Fruit fly (Drosophila melanogaster) whole organism, wandering third instar larva: ENCODE results near the gene CG5860.

Source experiments
- Dfd ChIP-seq: fragments of >200 bp; optimal IDR thresholded peaks from 2 replicates; lab custom pipeline; 2017; ENCODE audit warnings: missing biosample characterization, missing genetic modification characterization
- Hnf4 ChIP-seq: fragments of 200-800 bp; sonication (Bioruptor generic); optimal IDR thresholded peaks from 2 replicates; lab custom pipeline; 2016; ENCODE audit warnings: missing biosample characterization, mild to moderate bottlenecking, missing genetic modification characterization
- Hr78 ChIP-seq: fragments of >200 bp; optimal IDR thresholded peaks from 2 replicates; lab custom pipeline; 2017; ENCODE audit warnings: missing biosample characterization, missing genetic modification characterization
- Myc ChIP-seq: fragments of >200 bp; optimal IDR thresholded peaks from 2 replicates; lab custom pipeline; 2017
- br ChIP-seq: fragments of 200-800 bp; sonication (Bioruptor generic); optimal IDR thresholded peaks from 2 replicates; lab custom pipeline; 2016; ENCODE audit warnings: missing biosample characterization, missing genetic modification characterization
- h ChIP-seq: fragments of 200-800 bp; sonication (Bioruptor generic); optimal IDR thresholded peaks from 3 replicates; lab custom pipeline; 2016; ENCODE audit warnings: missing biosample characterization, mild to moderate bottlenecking, missing genetic modification characterization
- pan ChIP-seq: fragments of >200 bp; optimal IDR thresholded peaks from 2 replicates; lab custom pipeline; 2017
- psq ChIP-seq: fragments of 200-800 bp; sonication (Bioruptor generic); optimal IDR thresholded peaks from 3 replicates; lab custom pipeline; 2017; ENCODE audit warnings: missing biosample characterization, mild to moderate bottlenecking, missing genetic modification characterization, moderate library complexity

DNA sequence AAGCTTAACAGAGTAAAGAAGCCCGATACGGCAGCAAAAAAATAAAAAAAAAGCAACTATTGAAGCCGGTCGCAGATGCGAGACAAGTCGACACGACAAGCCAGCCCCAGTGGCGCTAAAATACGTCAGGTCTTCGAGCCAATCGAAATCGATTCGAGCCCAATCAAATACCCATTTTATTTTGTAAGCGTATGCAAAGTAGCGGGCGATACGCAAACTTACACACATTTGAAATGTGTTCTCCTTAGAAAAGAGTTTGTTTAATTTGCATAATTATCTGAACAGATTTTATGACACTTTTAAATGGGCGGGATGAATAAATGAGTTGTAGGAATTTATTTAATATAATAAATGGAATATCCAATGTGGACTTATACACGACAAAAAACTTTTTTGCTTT lies 38.2 kb downstream of the CG5860 start:
- TF ChIP-seq br (no peak), h (GFP tag; lab: Kevin White, UChicago) (no peak), pan (lab: Kevin White, UChicago) (no peak), Hnf4 (no peak), Hr78 (GFP tag; lab: Kevin White, UChicago) (no peak), Myc (no peak), Dfd (GFP tag; lab: Kevin White, UChicago) (no peak), psq (no peak)
